Fruit fly (Drosophila melanogaster) whole organism, wandering third instar larva: ENCODE results near the gene ovo.

Experiments
- Abd-B ChIP-seq: fragments of >200 bp; optimal IDR thresholded peaks from 2 replicates; lab custom pipeline; 2017; ENCODE audit warnings: missing biosample characterization, missing genetic modification characterization
- CG9705 ChIP-seq: fragments of 200-800 bp; sonication (Bioruptor generic); optimal IDR thresholded peaks from 2 replicates; lab custom pipeline; 2018; ENCODE audit warnings: missing biosample characterization, mild to moderate bottlenecking, missing genetic modification characterization
- CrebA ChIP-seq: fragments of 200-800 bp; sonication (Bioruptor generic); optimal IDR thresholded peaks from 2 replicates; lab custom pipeline; 2016; ENCODE audit warnings: missing biosample characterization, mild to moderate bottlenecking, missing genetic modification characterization, borderline replicate concordance
- Dfd ChIP-seq: fragments of >200 bp; optimal IDR thresholded peaks from 2 replicates; lab custom pipeline; 2017; ENCODE audit warnings: missing biosample characterization, missing genetic modification characterization
- Dif ChIP-seq: fragments of 200-275, 200-300 bp; sonication (Bioruptor generic); optimal IDR thresholded peaks from 2 replicates; lab custom pipeline; 2018; ENCODE audit warnings: missing biosample characterization, missing genetic modification characterization; ENCODE audit not compliant: partially characterized antibody
- GATAd ChIP-seq: sonication (Bioruptor generic); optimal IDR thresholded peaks from 2 replicates; lab custom pipeline; 2016; ENCODE audit warnings: missing biosample characterization, missing genetic modification characterization
- HLH106 ChIP-seq: fragments of 200-800 bp; optimal IDR thresholded peaks from 3 replicates; lab custom pipeline; 2019; ENCODE audit warnings: missing biosample characterization, mild to moderate bottlenecking, missing genetic modification characterization, moderate library complexity
- Hnf4 ChIP-seq: fragments of 200-800 bp; sonication (Bioruptor generic); optimal IDR thresholded peaks from 2 replicates; lab custom pipeline; 2016; ENCODE audit warnings: missing biosample characterization, mild to moderate bottlenecking, missing genetic modification characterization
- Hr83 ChIP-seq: fragments of 200-300 bp; sonication (Bioruptor generic); optimal IDR thresholded peaks from 2 replicates; lab custom pipeline; 2016; ENCODE audit warnings: missing biosample characterization, mild to moderate bottlenecking, missing genetic modification characterization, moderate library complexity; ENCODE audit not compliant: poor library complexity, severe bottlenecking
- Jra ChIP-seq: sonication (Bioruptor generic); optimal IDR thresholded peaks from 2 replicates; lab custom pipeline; 2016; ENCODE audit warnings: missing biosample characterization, missing genetic modification characterization
- Mio ChIP-seq: sonication (Bioruptor generic); optimal IDR thresholded peaks from 2 replicates; lab custom pipeline; 2016; ENCODE audit warnings: missing biosample characterization, missing genetic modification characterization
- Myc ChIP-seq: fragments of >200 bp; optimal IDR thresholded peaks from 2 replicates; lab custom pipeline; 2017
- N ChIP-seq: fragments of >200 bp; optimal IDR thresholded peaks from 2 replicates; lab custom pipeline; 2018; ENCODE audit warnings: missing biosample characterization, missing external identifiers, missing genetic modification characterization
- OdsH ChIP-seq: fragments of 200-800 bp; sonication (Bioruptor generic); optimal IDR thresholded peaks from 2 replicates; lab custom pipeline; 2016; ENCODE audit warnings: missing biosample characterization, mild to moderate bottlenecking, missing genetic modification characterization
- Rel ChIP-seq, 2 experiments: fragments of 200-800 bp; sonication (Bioruptor generic) in 1 of 2; optimal IDR thresholded peaks; 2 replicates in 1 of 2; 3 replicates in 1 of 2; lab custom pipeline; 2016 to 2019; ENCODE audit warnings: mild to moderate bottlenecking in 2 of 2, missing biosample characterization in 2 of 2, missing genetic modification characterization in 2 of 2, moderate library complexity in 1 of 2
- Sp1 ChIP-seq: fragments of 200-800 bp; sonication (Bioruptor generic); optimal IDR thresholded peaks from 3 replicates; lab custom pipeline; 2019; ENCODE audit warnings: missing biosample characterization, mild to moderate bottlenecking, missing genetic modification characterization, moderate library complexity
- br ChIP-seq: fragments of 200-800 bp; sonication (Bioruptor generic); optimal IDR thresholded peaks from 2 replicates; lab custom pipeline; 2016; ENCODE audit warnings: missing biosample characterization, missing genetic modification characterization
- brk ChIP-seq: fragments of 200-800 bp; sonication (Bioruptor generic); optimal IDR thresholded peaks from 2 replicates; lab custom pipeline; 2016; ENCODE audit warnings: missing biosample characterization, mild to moderate bottlenecking, missing genetic modification characterization
- dl ChIP-seq, 2 experiments: fragments of 175-275, 200-275 bp in 1 of 2; fragments of 200-275 bp in 1 of 2; sonication (Bioruptor generic); optimal IDR thresholded peaks; lab custom pipeline; 2018; ENCODE audit warnings: mild to moderate bottlenecking in 2 of 2, missing biosample characterization in 2 of 2, missing genetic modification characterization in 2 of 2, moderate library complexity in 2 of 2; ENCODE audit not compliant: partially characterized antibody in 2 of 2, insufficient read depth in 1 of 2
- dsf ChIP-seq: sonication (Bioruptor generic); optimal IDR thresholded peaks from 2 replicates; lab custom pipeline; 2016; ENCODE audit warnings: missing biosample characterization, missing genetic modification characterization, borderline replicate concordance
- ey ChIP-seq: fragments of 200-800 bp; sonication (Bioruptor generic); optimal IDR thresholded peaks from 2 replicates; lab custom pipeline; 2016; ENCODE audit warnings: missing biosample characterization, missing genetic modification characterization
- foxo ChIP-seq, 2 experiments: fragments of 200-800 bp; sonication (Bioruptor generic); optimal IDR thresholded peaks; 2 replicates in 1 of 2; 3 replicates in 1 of 2; lab custom pipeline; 2016 to 2017; ENCODE audit warnings: missing biosample characterization in 2 of 2, missing genetic modification characterization in 2 of 2
- fru ChIP-seq: fragments of 200-800 bp; sonication (Bioruptor generic); optimal IDR thresholded peaks from 3 replicates; lab custom pipeline; 2016; ENCODE audit warnings: missing biosample characterization, mild to moderate bottlenecking, missing genetic modification characterization
- h ChIP-seq: fragments of 200-800 bp; sonication (Bioruptor generic); optimal IDR thresholded peaks from 3 replicates; lab custom pipeline; 2016; ENCODE audit warnings: missing biosample characterization, mild to moderate bottlenecking, missing genetic modification characterization
- jim ChIP-seq: fragments of 175-275, 200-325 bp; sonication (Bioruptor generic); optimal IDR thresholded peaks from 2 replicates; lab custom pipeline; 2016; ENCODE audit warnings: missing biosample characterization, mild to moderate bottlenecking, missing genetic modification characterization
- lola ChIP-seq: fragments of >200 bp; optimal IDR thresholded peaks from 2 replicates; lab custom pipeline; 2017; ENCODE audit warnings: missing biosample characterization, missing genetic modification characterization
- pan ChIP-seq: fragments of >200 bp; optimal IDR thresholded peaks from 2 replicates; lab custom pipeline; 2017
- psq ChIP-seq: fragments of 200-800 bp; sonication (Bioruptor generic); optimal IDR thresholded peaks from 3 replicates; lab custom pipeline; 2017; ENCODE audit warnings: missing biosample characterization, mild to moderate bottlenecking, missing genetic modification characterization, moderate library complexity
- rgr ChIP-seq: fragments of 200-800 bp; sonication (Bioruptor generic); optimal IDR thresholded peaks from 3 replicates; lab custom pipeline; 2016; ENCODE audit warnings: missing biosample characterization, mild to moderate bottlenecking, missing genetic modification characterization
- sage ChIP-seq: fragments of 200-800 bp; sonication (Bioruptor generic); optimal IDR thresholded peaks from 2 replicates; lab custom pipeline; 2016; ENCODE audit warnings: missing biosample characterization, mild to moderate bottlenecking, missing genetic modification characterization
- sv ChIP-seq: fragments of 200-800 bp; sonication (Bioruptor generic); optimal IDR thresholded peaks from 3 replicates; lab custom pipeline; 2016; ENCODE audit warnings: missing biosample characterization, missing genetic modification characterization
- tai ChIP-seq: sonication (Bioruptor generic); optimal IDR thresholded peaks from 2 replicates; lab custom pipeline; 2016; ENCODE audit warnings: missing biosample characterization, missing genetic modification characterization
- usp ChIP-seq: fragments of >200 bp; optimal IDR thresholded peaks from 2 replicates; lab custom pipeline; 2017; ENCODE audit warnings: missing biosample characterization, missing genetic modification characterization
- woc ChIP-seq: sonication (Bioruptor generic); optimal IDR thresholded peaks from 2 replicates; lab custom pipeline; 2016; ENCODE audit warnings: missing biosample characterization, mild to moderate bottlenecking, missing genetic modification characterization

Gene ovo

DNA sequence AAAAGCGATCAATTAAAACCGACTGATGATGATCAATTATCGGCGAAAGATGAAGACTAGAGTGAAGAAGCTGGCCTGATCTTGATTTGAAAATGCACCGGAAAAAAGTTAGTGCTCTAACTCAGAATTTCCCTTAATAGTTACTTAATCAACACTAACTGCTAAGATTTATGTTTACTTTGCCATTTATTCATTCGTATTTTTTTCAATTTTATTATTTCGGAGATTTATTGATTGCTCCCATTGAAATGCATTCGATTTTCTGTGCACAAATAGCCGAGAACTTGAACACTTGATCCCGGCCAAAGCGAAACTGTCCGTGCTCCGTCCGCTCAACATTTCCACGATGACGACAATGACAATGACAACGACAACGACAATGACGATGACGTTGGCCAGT, 38.0 kb upstream of the ovo start:
- TF ChIP-seq N (GFP tag; lab: Kevin White, UChicago), result no peak
- TF ChIP-seq CrebA (GFP tag; lab: Kevin White, UChicago), result no peak
- TF ChIP-seq dsf (GFP tag; lab: Kevin White, UChicago), result no peak
- TF ChIP-seq, all 38 proteins: peak for 0

DNA sequence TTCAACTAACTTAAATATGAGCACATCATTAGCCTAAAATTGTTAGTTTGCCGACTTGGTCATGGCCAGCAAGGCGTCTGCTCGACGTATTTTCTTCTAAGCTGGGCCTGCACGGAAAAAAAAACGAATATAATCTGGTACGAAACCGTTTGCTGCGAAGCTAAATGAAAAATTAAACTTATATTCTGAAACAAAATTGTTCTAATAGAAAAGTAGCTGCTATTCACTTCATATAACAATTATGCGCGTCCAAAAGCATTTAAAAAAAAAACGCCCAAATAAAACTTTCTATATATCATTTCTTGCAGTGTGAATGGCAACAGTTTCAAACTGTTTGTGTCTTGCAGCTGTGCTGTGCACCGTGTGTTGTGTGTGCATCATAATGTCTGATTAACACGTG, 35.1 kb upstream of the ovo start:
- TF ChIP-seq fru (GFP tag; lab: Kevin White, UChicago) (peak; percentile 12), h (GFP tag; lab: Kevin White, UChicago) (peak; percentile 0), foxo (GFP tag; optimal IDR thresholded peaks at IDR 0.05; lab: Kevin White, UChicago) (peak in 1 of 2 experiments; percentile 2), brk (GFP tag; lab: Kevin White, UChicago) (no peak)

dm6 chrX:5014629-5015028, 33.4 kb upstream of the ovo start:
- TF ChIP-seq Dif (GFP tag; lab: Kevin White, UChicago) (no peak), sage (GFP tag; lab: Kevin White, UChicago) (no peak), CrebA (GFP tag; lab: Kevin White, UChicago) (no peak), usp (no peak), br (GFP tag; lab: Kevin White, UChicago) (no peak), dl (GFP tag; optimal IDR thresholded peaks at IDR 0.05; lab: Kevin White, UChicago; ENCODE audit: insufficient read depth in 1 of 2, partially characterized antibody in 2 of 2) (no peak), brk (GFP tag; lab: Kevin White, UChicago) (no peak), jim (GFP tag; lab: Kevin White, UChicago) (no peak), tai (GFP tag; lab: Kevin White, UChicago) (no peak), Rel (GFP tag; optimal IDR thresholded peaks at IDR 0.05; lab: Kevin White, UChicago) (no peak), Rel (tag; optimal IDR thresholded peaks at IDR 0.05; lab: Kevin White, UChicago) (no peak), lola (GFP tag; lab: Kevin White, UChicago) (no peak), fru (GFP tag; lab: Kevin White, UChicago) (peak; percentile 37), HLH106 (tag; lab: Kevin White, UChicago) (no peak), N (GFP tag; lab: Kevin White, UChicago) (no peak), ey (peak; percentile 40), Sp1 (GFP tag; lab: Kevin White, UChicago) (no peak), Dfd (no peak), dsf (GFP tag; lab: Kevin White, UChicago) (no peak), Hr83 (GFP tag; lab: Kevin White, UChicago) (no peak), h (GFP tag; lab: Kevin White, UChicago) (peak; percentile 37), psq (GFP tag; lab: Kevin White, UChicago) (peak; percentile 9), sv (GFP tag; lab: Kevin White, UChicago) (no peak), pan (no peak), Jra (GFP tag; lab: Kevin White, UChicago) (no peak), woc (no peak), GATAd (GFP tag; lab: Kevin White, UChicago) (no peak), rgr (GFP tag; lab: Kevin White, UChicago) (peak; percentile 6), Hnf4 (peak; percentile 30), Myc (lab: Kevin White, UChicago) (no peak), CG9705 (GFP tag; lab: Kevin White, UChicago) (no peak), foxo (GFP tag; optimal IDR thresholded peaks at IDR 0.05; lab: Kevin White, UChicago) (peak in 1 of 2 experiments; percentile 38), Mio (no peak)

DNA sequence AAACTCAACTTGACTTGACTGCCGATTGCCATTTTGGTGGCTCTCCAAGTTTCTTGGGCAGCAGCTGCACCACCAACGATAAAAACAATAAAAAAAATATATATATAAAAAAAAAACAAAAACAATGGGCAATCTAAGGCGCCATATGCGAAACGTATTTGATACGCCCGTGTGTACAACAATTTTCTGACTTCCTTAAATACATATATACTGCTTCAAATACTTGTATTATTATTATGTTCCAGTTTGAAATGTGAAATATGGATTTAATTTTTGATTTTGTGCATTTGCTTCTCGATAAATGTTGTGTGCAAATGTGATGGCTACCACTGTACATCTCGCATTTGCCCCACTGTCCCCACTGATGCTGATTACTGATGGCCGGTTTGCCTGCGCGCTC, 29.0 kb upstream of the ovo start:
- TF ChIP-seq OdsH (GFP tag; lab: Kevin White, UChicago) (no peak), Abd-B (no peak), Hr83 (GFP tag; lab: Kevin White, UChicago) (no peak), rgr (GFP tag; lab: Kevin White, UChicago) (peak; percentile 5), foxo (GFP tag; optimal IDR thresholded peaks at IDR 0.05; lab: Kevin White, UChicago) (no peak), h (GFP tag; lab: Kevin White, UChicago) (peak; percentile 10), sage (GFP tag; lab: Kevin White, UChicago) (no peak), br (GFP tag; lab: Kevin White, UChicago) (no peak)
- TF ChIP-seq, all 38 proteins: peak for 2
